Worm (Caenorhabditis elegans) whole organism, L3 larva: ENCODE measurements around the gene C06E4.1.
"Not testable (repeated sequence)": the region's sequence is repeated elsewhere in the genome, so short reads cannot be mapped to it uniquely, and the experiment has no call there.

Experiments used
- ZK546.5 ChIP-seq: sonication (generic microtip); optimal IDR thresholded peaks from 2 replicates; lab custom pipeline; 2017; ENCODE audit warnings: missing biosample characterization, missing genetic modification characterization
- aly-2 ChIP-seq: fragments of 150-350 bp; optimal IDR thresholded peaks from 2 replicates; lab custom pipeline; 2014; ENCODE audit warnings: missing biosample characterization, missing genetic modification characterization
- ama-1 ChIP-seq: fragments of 150-350 bp; optimal IDR thresholded peaks from 2 replicates; lab custom pipeline; 2018
- ceh-16 ChIP-seq: sonication (generic microtip); optimal IDR thresholded peaks from 2 replicates; lab custom pipeline; 2017; ENCODE audit warnings: missing biosample characterization, missing genetic modification characterization
- ceh-28 ChIP-seq: fragments of 150-350 bp; optimal IDR thresholded peaks from 2 replicates; lab custom pipeline; 2014; ENCODE audit warnings: missing biosample characterization, missing genetic modification reagents, missing genetic modification characterization
- daf-12 ChIP-seq: fragments of 150-350 bp; optimal IDR thresholded peaks from 2 replicates; lab custom pipeline; 2014; ENCODE audit warnings: missing biosample characterization, missing genetic modification reagents, missing genetic modification characterization
- elt-1 ChIP-seq: fragments of 150-350 bp; optimal IDR thresholded peaks from 2 replicates; lab custom pipeline; 2014; ENCODE audit warnings: missing biosample characterization, missing genetic modification characterization
- elt-2 ChIP-seq: sonication (generic microtip); optimal IDR thresholded peaks from 2 replicates; lab custom pipeline; 2016; ENCODE audit warnings: missing genetic modification reagents, mild to moderate bottlenecking, missing genetic modification characterization, missing compliant biosample characterization
- lin-15B ChIP-seq: fragments of 150-350 bp; optimal IDR thresholded peaks from 2 replicates; lab custom pipeline; 2014; ENCODE audit warnings: missing biosample characterization, missing genetic modification characterization
- mdl-1 ChIP-seq: fragments of 150-350 bp; optimal IDR thresholded peaks from 2 replicates; lab custom pipeline; 2014; ENCODE audit warnings: missing biosample characterization, missing genetic modification characterization
- nhr-11 ChIP-seq: fragments of 150-350 bp; optimal IDR thresholded peaks from 2 replicates; lab custom pipeline; 2014; ENCODE audit warnings: missing biosample characterization, missing genetic modification characterization
- nhr-12 ChIP-seq: fragments of 150-350 bp; optimal IDR thresholded peaks from 2 replicates; lab custom pipeline; 2014; ENCODE audit warnings: missing biosample characterization, missing genetic modification characterization
- nhr-23 ChIP-seq: fragments of 150-350 bp; optimal IDR thresholded peaks from 2 replicates; lab custom pipeline; 2014; ENCODE audit warnings: missing biosample characterization, missing genetic modification reagents, missing genetic modification characterization
- nhr-237 ChIP-seq: fragments of 150-350 bp; optimal IDR thresholded peaks from 2 replicates; lab custom pipeline; 2014; ENCODE audit warnings: missing biosample characterization, missing genetic modification characterization
- nhr-43 ChIP-seq: sonication (generic microtip); optimal IDR thresholded peaks from 2 replicates; lab custom pipeline; 2016; ENCODE audit warnings: mild to moderate bottlenecking, missing genetic modification characterization, missing compliant biosample characterization; ENCODE audit not compliant: poor library complexity, severe bottlenecking
- nhr-67 ChIP-seq: fragments of 150-350 bp; optimal IDR thresholded peaks from 2 replicates; lab custom pipeline; 2014; ENCODE audit warnings: missing biosample characterization, missing genetic modification characterization
- nhr-77 ChIP-seq: fragments of 150-350 bp; optimal IDR thresholded peaks from 2 replicates; lab custom pipeline; 2014; ENCODE audit warnings: missing biosample characterization, missing genetic modification characterization
- pha-4 ChIP-seq: fragments of 150-350 bp; optimal IDR thresholded peaks from 2 replicates; lab custom pipeline; 2014; ENCODE audit warnings: missing biosample characterization, missing genetic modification reagents, missing genetic modification characterization
- pqm-1 ChIP-seq: fragments of 150-350 bp; optimal IDR thresholded peaks from 2 replicates; lab custom pipeline; 2017; ENCODE audit warnings: missing biosample characterization, missing genetic modification characterization, inconsistent platforms
- skn-1 ChIP-seq: fragments of 150-350 bp; optimal IDR thresholded peaks from 2 replicates; lab custom pipeline; 2014; ENCODE audit warnings: missing biosample characterization, missing genetic modification characterization
- snpc-4 ChIP-seq: fragments of 150-350 bp; optimal IDR thresholded peaks from 2 replicates; lab custom pipeline; 2014; ENCODE audit warnings: missing biosample characterization, missing genetic modification characterization
- unc-39 ChIP-seq: sonication (generic microtip); optimal IDR thresholded peaks from 4 replicates; lab custom pipeline; 2017; ENCODE audit warnings: missing biosample characterization, missing genetic modification characterization
- unc-62 ChIP-seq: fragments of 150-350 bp; sonication (generic microtip); optimal IDR thresholded peaks from 4 replicates; lab custom pipeline; 2014; ENCODE audit warnings: missing biosample characterization, missing genetic modification reagents, missing genetic modification characterization
- zag-1 ChIP-seq: fragments of 150-350 bp; optimal IDR thresholded peaks from 2 replicates; lab custom pipeline; 2014; ENCODE audit warnings: missing biosample characterization, missing genetic modification characterization
- ztf-11 ChIP-seq: fragments of 150-350 bp; optimal IDR thresholded peaks from 2 replicates; lab custom pipeline; 2014; ENCODE audit warnings: missing biosample characterization, missing genetic modification characterization

The C06E4.1 gene

DNA sequence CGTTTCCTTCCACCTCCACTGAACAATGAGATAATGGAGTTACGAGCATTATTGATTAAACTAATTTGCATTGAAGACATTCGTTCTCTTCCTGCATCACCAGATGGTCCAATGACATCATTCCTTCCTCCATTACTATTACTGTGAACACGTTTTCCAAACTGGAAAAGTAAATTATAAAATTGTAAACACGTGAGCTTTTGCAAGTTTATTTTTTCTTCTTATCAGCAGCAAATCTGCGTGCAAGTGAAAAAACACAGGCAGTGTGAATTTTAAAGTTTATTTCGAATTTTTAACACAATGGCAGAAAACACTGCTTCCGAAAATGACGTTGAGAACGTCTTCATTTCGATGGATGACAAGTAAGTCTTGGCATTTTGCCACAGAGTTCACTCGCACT, 35.8 kb upstream of the C06E4.1 start, which contains the start of gene D2024.1:
TSS of gene D2024.1 (plus strand) at position 301 of the 400 bp plus-strand sequence.
- TF ChIP-seq nhr-77, nhr-67, elt-1 (tag; lab: Kevin White, UChicago): not testable (repeated sequence)

DNA sequence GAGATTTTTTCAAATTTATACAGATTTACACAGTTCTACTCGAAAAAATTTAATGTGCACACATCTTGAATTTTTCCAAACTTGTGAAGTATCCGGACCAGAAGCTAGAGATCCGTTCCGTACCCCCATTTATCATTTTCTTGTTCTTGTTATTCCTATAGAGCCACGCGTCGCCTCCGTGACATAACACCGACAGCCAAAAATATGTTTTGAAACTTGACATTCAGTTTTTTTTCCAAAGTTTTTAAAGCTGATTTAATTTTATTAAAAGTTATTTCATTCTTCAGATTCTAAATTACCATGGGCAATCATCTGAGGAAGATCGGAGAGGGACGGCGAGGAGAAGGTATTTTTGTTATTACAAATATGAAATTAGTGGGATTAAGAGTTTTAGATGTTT, 32.9 kb upstream of the C06E4.1 start, which contains the start of gene D2024.18:
TSS of gene D2024.18 (plus strand) at position 301 of the 400 bp plus-strand sequence.
- TF ChIP-seq zag-1 (tag; lab: Kevin White, UChicago) (no peak), skn-1 (tag; lab: Kevin White, UChicago) (no peak), ama-1 (no peak), aly-2 (tag; lab: Kevin White, UChicago) (no peak), snpc-4 (tag; lab: Kevin White, UChicago) (no peak)

DNA sequence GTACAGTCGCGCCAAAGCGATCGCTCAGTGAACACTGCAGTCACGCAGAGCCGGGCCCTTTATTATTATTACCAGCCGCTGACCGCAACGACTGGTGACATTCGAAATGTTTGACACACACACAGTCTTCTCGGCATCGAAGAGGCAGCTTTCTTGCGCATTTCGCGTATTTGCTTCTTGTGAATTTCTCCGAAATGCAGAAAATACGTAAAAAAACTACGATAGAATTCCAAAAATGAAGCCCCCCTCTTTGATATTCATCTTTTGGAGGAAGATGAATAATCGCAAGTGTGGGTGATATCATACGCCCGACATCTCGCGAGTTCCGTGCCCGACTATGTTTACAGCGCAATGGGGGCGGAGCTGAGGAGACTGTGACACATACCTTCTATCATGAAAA, 29.8 kb upstream of the C06E4.1 start:
- TF ChIP-seq pqm-1 (tag; lab: Kevin White, UChicago) (peak; percentile 25), snpc-4 (tag; lab: Kevin White, UChicago) (peak; percentile 49), unc-62 (GFP tag; lab: Kevin White, UChicago) (no peak), nhr-11 (tag; lab: Kevin White, UChicago) (no peak)

DNA sequence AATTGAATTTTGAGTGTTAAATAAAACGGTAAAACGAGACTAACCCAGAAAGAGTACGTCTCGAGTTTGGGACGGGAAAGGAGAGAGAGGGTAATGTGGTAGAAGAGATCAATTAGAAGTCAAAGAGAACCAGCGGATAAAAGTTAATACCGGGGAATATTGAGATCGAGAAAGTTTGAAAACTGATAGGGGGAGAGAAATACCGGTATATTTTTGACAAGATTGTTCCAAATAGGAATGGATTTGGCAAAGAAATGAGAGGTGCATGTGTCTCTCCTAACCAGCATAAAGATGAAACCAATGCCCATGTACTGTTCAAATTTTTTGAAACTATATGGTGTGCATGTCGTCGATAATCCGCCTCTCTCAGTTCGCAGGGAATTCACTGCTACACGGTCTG, 28.4 kb upstream of the C06E4.1 start, which contains the start of gene C06E4.5:
TSS of gene C06E4.5 (plus strand) at position 301 of the 400 bp plus-strand sequence.
- TF ChIP-seq nhr-77, ceh-16, nhr-237 (tag; lab: Kevin White, UChicago): not testable (repeated sequence)

DNA sequence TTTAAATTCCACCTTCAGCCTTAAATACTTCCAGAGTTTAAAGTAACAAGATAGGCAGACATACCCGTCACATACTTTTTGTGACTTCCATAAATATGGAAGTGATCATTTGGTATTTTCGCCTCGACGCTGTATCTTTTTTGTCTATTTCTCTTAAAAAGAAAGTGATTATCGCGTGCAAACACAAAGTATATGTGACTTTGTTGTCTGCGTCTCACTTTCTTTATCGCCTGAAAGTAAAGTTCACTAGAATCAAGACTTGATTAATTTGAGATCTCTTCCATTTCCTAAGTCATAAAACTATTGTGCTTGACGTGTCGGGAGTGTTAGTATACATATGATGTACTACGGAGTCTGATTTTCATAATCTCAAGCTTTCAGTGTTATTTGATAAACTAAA, 24.8 kb upstream of the C06E4.1 start, which contains the start of gene C06E4.6:
TSS of gene C06E4.6 (minus strand) at position 51 of the 400 bp plus-strand sequence.
- TF ChIP-seq pqm-1 (tag; lab: Kevin White, UChicago) (peak; percentile 81), ceh-28 (tag; lab: Kevin White, UChicago) (no peak), ZK546.5 (no peak), nhr-11 (tag; lab: Kevin White, UChicago) (no peak), lin-15B (tag; lab: Kevin White, UChicago) (peak; percentile 6), mdl-1 (tag; lab: Kevin White, UChicago) (peak; percentile 6), elt-2 (peak; percentile 43), ceh-16 (tag; lab: Kevin White, UChicago) (no peak)

DNA sequence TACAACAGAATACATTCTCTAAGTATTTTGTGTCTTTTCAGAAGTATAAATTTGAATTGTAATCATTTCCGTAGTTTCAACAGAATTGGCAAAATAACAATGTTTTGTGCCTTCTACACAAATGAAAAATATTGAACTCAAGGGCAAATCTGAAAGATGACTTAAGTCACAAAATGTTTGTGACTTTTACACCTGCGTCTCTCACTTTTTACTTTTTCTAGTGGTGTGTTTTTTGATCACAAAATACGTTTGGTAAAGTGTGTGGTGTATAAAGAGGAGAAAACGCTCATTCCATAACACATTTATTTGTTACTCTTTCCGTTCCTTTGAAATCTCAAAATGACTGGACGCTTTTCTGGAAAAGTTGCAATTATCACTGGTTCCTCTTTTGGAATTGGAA, 22.5 kb upstream of the C06E4.1 start, which contains the start of gene C06E4.3:
TSS of gene C06E4.3 (plus strand) at position 289 of the 400 bp plus-strand sequence.
- TF ChIP-seq pqm-1 (tag; lab: Kevin White, UChicago) (peak; percentile 48), nhr-11 (tag; lab: Kevin White, UChicago) (no peak), nhr-23 (tag; lab: Kevin White, UChicago) (no peak), elt-2 (peak; percentile 30)

DNA sequence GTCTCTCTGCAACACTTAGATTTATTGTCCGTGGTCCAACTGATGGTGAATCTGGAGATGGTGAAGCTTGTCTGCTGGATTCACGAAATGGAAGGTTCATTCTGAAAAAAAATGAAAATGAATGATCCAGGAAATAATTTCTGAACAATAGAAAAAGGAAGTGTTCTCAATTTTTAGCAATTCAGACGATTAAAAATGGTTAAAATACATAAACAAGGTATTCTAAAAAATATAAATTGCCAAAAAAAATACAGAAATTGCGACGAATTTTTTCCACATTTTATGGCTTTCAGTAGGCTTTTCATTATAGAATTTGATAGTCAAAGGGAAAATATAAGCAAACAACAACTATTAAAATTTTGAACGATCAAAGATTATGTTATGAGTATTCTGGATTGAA, 19.9 kb upstream of the C06E4.1 start, which contains the start of gene glb-2:
TSS of gene glb-2 (minus strand) at position 101 of the 400 bp plus-strand sequence.
- TF ChIP-seq lin-15B (tag; lab: Kevin White, UChicago) (no peak), elt-1 (tag; lab: Kevin White, UChicago) (no peak), ztf-11 (tag; lab: Kevin White, UChicago) (no peak), nhr-43 (tag; lab: Kevin White, UChicago) (no peak), unc-39 (tag; lab: Kevin White, UChicago) (no peak)

DNA sequence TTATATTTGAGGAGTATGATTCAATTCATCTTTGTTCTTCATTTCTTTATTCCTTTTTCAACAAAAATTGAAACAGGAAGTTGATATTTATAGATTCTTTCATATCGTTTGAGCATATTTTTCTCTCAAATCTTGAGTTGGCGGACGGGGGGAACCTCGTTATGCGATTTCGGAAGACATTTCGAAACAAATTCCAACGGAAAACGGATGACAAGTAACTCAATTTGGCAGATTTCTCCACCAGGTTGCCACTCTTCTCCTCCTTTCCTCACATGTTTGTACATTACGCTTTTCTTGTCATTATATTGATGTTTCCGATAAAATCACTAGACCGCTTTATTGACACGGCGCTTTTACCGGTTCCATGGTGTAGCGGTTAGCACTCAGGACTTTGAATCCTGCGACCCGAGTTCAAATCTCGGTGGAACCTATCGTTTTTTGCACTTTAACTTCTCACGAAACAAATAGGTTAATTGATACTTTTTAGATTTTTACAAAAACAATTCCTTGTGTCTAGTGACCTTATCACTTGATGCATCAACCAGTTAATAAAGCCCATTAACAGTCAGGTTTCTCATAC, 8.0 kb upstream of the C06E4.1 start:
- TF ChIP-seq nhr-23 (tag; lab: Kevin White, UChicago) (no peak), daf-12 (tag; lab: Kevin White, UChicago) (no peak), pha-4 (tag; lab: Kevin White, UChicago) (peak; percentile 21), elt-2 (peak; percentile 25), aly-2 (tag; lab: Kevin White, UChicago) (no peak), nhr-12 (no peak), elt-1 (tag; lab: Kevin White, UChicago) (no peak)
